Fruit fly (Drosophila melanogaster): ENCODE measurements around the gene Gr93b.

DNA sequence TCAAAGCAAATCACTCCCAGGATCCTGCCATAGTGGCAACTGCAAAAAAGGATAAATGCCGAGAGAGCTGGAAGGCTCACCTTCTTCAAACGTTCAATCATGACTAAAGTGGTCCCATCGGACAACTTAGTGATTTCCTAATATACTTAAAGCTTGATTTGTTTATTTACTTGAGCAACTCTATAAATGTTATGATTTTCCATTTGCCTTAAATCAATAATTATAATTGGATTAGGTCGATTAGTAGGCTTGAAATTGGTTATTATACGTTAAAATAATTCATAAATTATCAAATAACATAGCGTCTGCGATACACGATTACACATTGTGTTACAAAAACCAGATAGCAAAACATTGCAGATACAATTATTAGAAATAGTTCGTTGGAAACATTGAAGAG lies 1.6 kb upstream of the Gr93b start, which contains the start of gene Gr93c:
- TF ChIP-seq CG5180 (GFP tag; optimal IDR thresholded peaks at IDR 0.05) = no peak
- TF ChIP-seq fd64A (GFP tag; optimal IDR thresholded peaks at IDR 0.05) = no peak
- no peak for TF ChIP-seq CG12744 (GFP tag; optimal IDR thresholded peaks at IDR 0.05)
- no peak for TF ChIP-seq nmo (GFP tag; optimal IDR thresholded peaks at IDR 0.05)
- TF ChIP-seq Vsx1 (GFP tag; optimal IDR thresholded peaks at IDR 0.05) = no peak
- TF ChIP-seq org-1 (GFP tag; optimal IDR thresholded peaks at IDR 0.05) = no peak
- no peak for TF ChIP-seq CG9437 (GFP tag; optimal IDR thresholded peaks at IDR 0.05)
- no peak for TF ChIP-seq CG12299 (tag; optimal IDR thresholded peaks at IDR 0.05)
- TF ChIP-seq Med (GFP tag) = no peak
- no peak for TF ChIP-seq pan (optimal IDR thresholded peaks at IDR 0.05)
- no peak for TF ChIP-seq pan (GFP tag; optimal IDR thresholded peaks at IDR 0.05 in 1 of 2, IDR thresholded peaks at IDR 0.05 in 1 of 2)
- no peak for TF ChIP-seq CG14965 (GFP tag; optimal IDR thresholded peaks at IDR 0.05; ENCODE audit: borderline replicate concordance)
- no peak for TF ChIP-seq Ets97D (GFP tag; optimal IDR thresholded peaks at IDR 0.05)
- no peak for TF ChIP-seq CG7786 (GFP tag; optimal IDR thresholded peaks at IDR 0.05)
